Fruit fly (Drosophila melanogaster) whole organism: ENCODE data around the gene Spn77Bc.

Experiments used
- CG8478 ChIP-seq: fragments of >200 bp; optimal IDR thresholded peaks from 2 replicates; lab custom pipeline; 2018; ENCODE audit warnings: inconsistent platforms
- Dll ChIP-seq: fragments of >200 bp; optimal IDR thresholded peaks from 2 replicates; lab custom pipeline; 2017
- EcR ChIP-seq, 2 experiments: fragments of >200 bp; optimal IDR thresholded peaks; 2 replicates each; lab custom pipeline; 2017; ENCODE audit warnings: missing biosample characterization in 2 of 2, missing genetic modification characterization in 2 of 2, missing genetic modification reagents in 2 of 2
- pan ChIP-seq: fragments of >200 bp; optimal IDR thresholded peaks from 2 replicates; lab custom pipeline; 2017
- psq ChIP-seq: fragments of >200 bp; optimal IDR thresholded peaks from 2 replicates; lab custom pipeline; 2017
- usp ChIP-seq: fragments of >200 bp; optimal IDR thresholded peaks from 2 replicates; lab custom pipeline; 2017; ENCODE audit warnings: missing biosample characterization, missing genetic modification characterization, mixed read lengths

Gene Spn77Bc

dm6 chr3L:20342334-20342733 lies at the start of gene Spn77Bc:
TSS of gene Spn77Bc (plus strand) at chr3L:20342634.
- TF ChIP-seq CG8478 (lab: Kevin White, UChicago): no peak
- TF ChIP-seq psq (lab: Kevin White, UChicago): no peak
- no peak for TF ChIP-seq Dll (lab: Kevin White, UChicago)
- no peak for TF ChIP-seq EcR (GFP tag; optimal IDR thresholded peaks at IDR 0.05; lab: Kevin White, UChicago)
- TF ChIP-seq pan (lab: Kevin White, UChicago): no peak
- TF ChIP-seq usp (GFP tag; lab: Kevin White, UChicago): no peak

dm6 chr3L:20295095-20295494 lies 47.3 kb upstream of the Spn77Bc start, which contains the start of gene gogo:
TSS of gene gogo (minus strand) at chr3L:20295133.
- no peak for TF ChIP-seq psq (lab: Kevin White, UChicago)
- TF ChIP-seq CG8478 (lab: Kevin White, UChicago): no peak
- no peak for TF ChIP-seq Dll (lab: Kevin White, UChicago)
- TF ChIP-seq usp (GFP tag; lab: Kevin White, UChicago): no peak
- no peak for TF ChIP-seq pan (lab: Kevin White, UChicago)
- TF ChIP-seq EcR (GFP tag; optimal IDR thresholded peaks at IDR 0.05; lab: Kevin White, UChicago): no peak

- TF ChIP-seq usp (GFP tag; lab: Kevin White, UChicago): no peak
- TF ChIP-seq CG8478 (lab: Kevin White, UChicago): no peak
- TF ChIP-seq psq (lab: Kevin White, UChicago): no peak
- TF ChIP-seq pan (lab: Kevin White, UChicago): no peak
- no peak for TF ChIP-seq Dll (lab: Kevin White, UChicago)
- no peak for TF ChIP-seq EcR (GFP tag; optimal IDR thresholded peaks at IDR 0.05; lab: Kevin White, UChicago)
These were observed 45.6 kb upstream of the Spn77Bc start, which contains the start of gene FRG1 for dm6 chr3L:20296797-20297196. TSS of gene FRG1 (minus strand) at chr3L:20296971.

- TF ChIP-seq Dll (lab: Kevin White, UChicago): no peak
- no peak for TF ChIP-seq CG8478 (lab: Kevin White, UChicago)
- no peak for TF ChIP-seq psq (lab: Kevin White, UChicago)
- no peak for TF ChIP-seq EcR (GFP tag; optimal IDR thresholded peaks at IDR 0.05; lab: Kevin White, UChicago)
- TF ChIP-seq usp (GFP tag; lab: Kevin White, UChicago): no peak
- TF ChIP-seq pan (lab: Kevin White, UChicago): no peak
These were observed 43.3 kb upstream of the Spn77Bc start, which contains the start of gene SCCRO4 for dm6 chr3L:20299110-20299509. TSS of gene SCCRO4 (plus strand) at chr3L:20299410.

dm6 chr3L:20302081-20302630 lies 40.3 kb upstream of the Spn77Bc start, which contains the start of gene Pex23:
TSS of gene Pex23 (minus strand) at chr3L:20302141.
- TF ChIP-seq psq (lab: Kevin White, UChicago) (no peak), usp (GFP tag; lab: Kevin White, UChicago) (no peak), pan (lab: Kevin White, UChicago) (no peak), EcR (GFP tag; optimal IDR thresholded peaks at IDR 0.05; lab: Kevin White, UChicago) (no peak), Dll (lab: Kevin White, UChicago) (no peak), CG8478 (lab: Kevin White, UChicago) (no peak)

dm6 chr3L:20306142-20306541 lies 36.3 kb upstream of the Spn77Bc start, which contains the start of gene CG32225:
TSS of gene CG32225 (minus strand) at chr3L:20306283.
- TF ChIP-seq pan (lab: Kevin White, UChicago) (no peak), CG8478 (lab: Kevin White, UChicago) (no peak), EcR (GFP tag; optimal IDR thresholded peaks at IDR 0.05; lab: Kevin White, UChicago) (no peak), Dll (lab: Kevin White, UChicago) (no peak)

- no peak for TF ChIP-seq psq (lab: Kevin White, UChicago)
These were observed 33.1 kb upstream of the Spn77Bc start, which contains the start of gene polo for dm6 chr3L:20309354-20309753. TSS of gene polo (plus strand) at chr3L:20309654.

- no peak for TF ChIP-seq psq (lab: Kevin White, UChicago)
- TF ChIP-seq usp (GFP tag; lab: Kevin White, UChicago): no peak
- no peak for TF ChIP-seq Dll (lab: Kevin White, UChicago)
- no peak for TF ChIP-seq pan (lab: Kevin White, UChicago)
- TF ChIP-seq EcR (GFP tag; optimal IDR thresholded peaks at IDR 0.05; lab: Kevin White, UChicago): no peak
- TF ChIP-seq CG8478 (lab: Kevin White, UChicago): no peak
These were observed 32.4 kb upstream of the Spn77Bc start for dm6 chr3L:20309758-20310733.

- TF ChIP-seq pan (lab: Kevin White, UChicago): no peak
- TF ChIP-seq Dll (lab: Kevin White, UChicago): no peak
These were observed 29.0 kb upstream of the Spn77Bc start, which contains the start of gene alphaSnap for dm6 chr3L:20313469-20313868. TSS of gene alphaSnap (plus strand) at chr3L:20313632.

- TF ChIP-seq Dll (lab: Kevin White, UChicago) (no peak), usp (GFP tag; lab: Kevin White, UChicago) (no peak), EcR (GFP tag; optimal IDR thresholded peaks at IDR 0.05; lab: Kevin White, UChicago) (no peak), CG8478 (lab: Kevin White, UChicago) (no peak), psq (lab: Kevin White, UChicago) (no peak), pan (lab: Kevin White, UChicago) (no peak)
These were observed 25.4 kb upstream of the Spn77Bc start, which contains the start of gene Spn77Ba for dm6 chr3L:20316956-20317589. TSS of gene Spn77Ba (plus strand) at chr3L:20317190.
